Worm (Caenorhabditis elegans) whole organism, midembryonic: ENCODE measurements around the gene F01D5.3.

Experiments
- klf-2 ChIP-seq: fragments of 200-800 bp; sonication (Bioruptor generic); conservative IDR thresholded peaks from 2 replicates; pipeline ENCODE4 v1.3.6; 2022; ENCODE audit warnings: missing genetic modification reagents, missing genetic modification characterization, missing compliant biosample characterization
- tab-1 ChIP-seq: fragments of 200-800 bp; sonication (Bioruptor generic); IDR thresholded peaks from 2 replicates; pipeline ENCODE4 v1.3.6; 2022; ENCODE audit warnings: missing genetic modification characterization, missing compliant biosample characterization
- ztf-23 ChIP-seq: fragments of 200-800 bp; sonication (Bioruptor generic); IDR thresholded peaks from 2 replicates; pipeline ENCODE4 v1.3.6; 2022; ENCODE audit warnings: missing genetic modification reagents, missing genetic modification characterization, missing compliant biosample characterization

- TF ChIP-seq tab-1 (GFP tag; lab: Robert Waterston, UW) (no peak), klf-2 (GFP tag; lab: Robert Waterston, UW) (no peak), ztf-23 (GFP tag; lab: Robert Waterston, UW) (no peak)
Observed at ce11 chrII:14039811-14040203, 39.9 kb upstream of the F01D5.3 start.
